Worm (Caenorhabditis elegans): Measurements from ENCODE around the gene srw-69.

The srw-69 gene

ce11 chrV:7387755-7388154 lies 41.0 kb downstream of the srw-69 start, which contains the start of gene C02H6.3:
TSS of gene C02H6.3 (minus strand) at chrV:7387855.
- no peak for TF ChIP-seq unc-86 (tag; optimal IDR thresholded peaks at IDR 0.05)
- TF ChIP-seq egl-27 (tag; optimal IDR thresholded peaks at IDR 0.05) = no peak
- TF ChIP-seq pax-3 (tag; optimal IDR thresholded peaks at IDR 0.05) = no peak
- TF ChIP-seq unc-98 (GFP tag; IDR thresholded peaks at IDR 0.05) = no peak
- TF ChIP-seq nhr-12 (tag; optimal IDR thresholded peaks at IDR 0.05) = no peak
- TF ChIP-seq tlp-1 (tag; optimal IDR thresholded peaks at IDR 0.05) = no peak
- TF ChIP-seq unc-130 (tag; optimal IDR thresholded peaks at IDR 0.05) = no peak
- TF ChIP-seq nhr-77 (tag; optimal IDR thresholded peaks at IDR 0.05) = no peak
- TF ChIP-seq grh-1 (GFP tag; IDR thresholded peaks at IDR 0.05) = no peak
- TF ChIP-seq swsn-7 (tag; optimal IDR thresholded peaks at IDR 0.05) = no peak
- TF ChIP-seq zag-1 (tag; optimal IDR thresholded peaks at IDR 0.05) = no peak
- TF ChIP-seq sptf-1 (tag; optimal IDR thresholded peaks at IDR 0.05) = no peak
- TF ChIP-seq ceh-63 (GFP tag; optimal IDR thresholded peaks at IDR 0.05) = no peak
- TF ChIP-seq ets-5 (GFP tag; IDR thresholded peaks at IDR 0.05) = no peak
- no peak for TF ChIP-seq Y116A8C.19 (tag; optimal IDR thresholded peaks at IDR 0.05; ENCODE audit: borderline replicate concordance)
- no peak for TF ChIP-seq fos-1 (tag; optimal IDR thresholded peaks at IDR 0.05)
- no peak for TF ChIP-seq mef-2 (tag; optimal IDR thresholded peaks at IDR 0.05)
- TF ChIP-seq rnt-1 (tag; optimal IDR thresholded peaks at IDR 0.05) = no peak
- no peak for TF ChIP-seq alr-1 (tag; optimal IDR thresholded peaks at IDR 0.05; ENCODE audit: borderline replicate concordance)
- no peak for TF ChIP-seq lin-14 (GFP tag; optimal IDR thresholded peaks at IDR 0.05)

- TF ChIP-seq elt-3 (tag; optimal IDR thresholded peaks at IDR 0.05) = no peak
- TF ChIP-seq hlh-4 (tag; optimal IDR thresholded peaks at IDR 0.05) = peak; percentile 57
- no peak for TF ChIP-seq rnt-1 (tag; optimal IDR thresholded peaks at IDR 0.05)
- TF ChIP-seq nhr-71 (tag; optimal IDR thresholded peaks at IDR 0.05) = peak; percentile 47
- TF ChIP-seq blmp-1 (tag; optimal IDR thresholded peaks at IDR 0.05) = peak; percentile 35
- no peak for TF ChIP-seq unc-62 (GFP tag; optimal IDR thresholded peaks at IDR 0.05)
- peak; percentile 37 for TF ChIP-seq lin-14 (GFP tag; optimal IDR thresholded peaks at IDR 0.05)
- TF ChIP-seq efl-1 (optimal IDR thresholded peaks at IDR 0.05) = no peak
- TF ChIP-seq efl-1 (GFP tag; optimal IDR thresholded peaks at IDR 0.05 in 1 of 2) = peak in 1 of 2 experiments; percentile 5
- TF ChIP-seq fkh-8 (tag; optimal IDR thresholded peaks at IDR 0.05) = peak; percentile 42
- TF ChIP-seq mep-1 (tag; optimal IDR thresholded peaks at IDR 0.05) = no peak
- no peak for TF ChIP-seq nhr-77 (tag; optimal IDR thresholded peaks at IDR 0.05)
These were observed 42.7 kb downstream of the srw-69 start, which contains the start of gene srp-6 for ce11 chrV:7386052-7386573. TSS of gene srp-6 (minus strand) at chrV:7386102.

- TF ChIP-seq egl-13 (tag; optimal IDR thresholded peaks at IDR 0.05) = no peak
- peak; percentile 22 for TF ChIP-seq blmp-1 (tag; optimal IDR thresholded peaks at IDR 0.05)
- TF ChIP-seq elt-3 (tag; optimal IDR thresholded peaks at IDR 0.05) = no peak
- TF ChIP-seq nhr-85 (tag) = peak; percentile 63
These were observed 47.8 kb downstream of the srw-69 start, which contains the start of gene C03G6.17 for ce11 chrV:7381008-7381407. TSS of gene C03G6.17 (minus strand) at chrV:7381108.

DNA sequence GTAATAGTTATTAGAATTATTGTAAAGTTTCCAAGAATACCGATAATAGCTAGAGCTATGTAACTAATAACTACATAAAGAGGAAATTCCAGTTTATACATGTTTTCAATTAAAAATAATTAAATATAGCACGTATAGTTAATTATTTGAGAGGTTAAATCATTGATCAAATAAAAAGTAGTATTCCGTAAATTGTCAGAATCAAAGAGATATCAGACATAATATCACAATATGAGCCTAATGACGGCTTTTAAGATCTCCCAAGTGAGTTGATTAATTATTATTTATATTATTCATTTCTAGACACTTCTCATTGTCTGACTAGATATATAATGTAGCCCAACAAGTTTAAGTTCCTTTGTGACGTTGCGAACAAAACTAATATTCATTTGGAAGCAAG lies 49.4 kb downstream of the srw-69 start, which contains the start of gene srsx-24:
srsx-24 (minus strand) TSS at position 101 of the 400 bp plus-strand sequence.
- TF ChIP-seq lin-13 (GFP tag; optimal IDR thresholded peaks at IDR 0.05) = no peak
- peak; percentile 40 for TF ChIP-seq ceh-8 (GFP tag; optimal IDR thresholded peaks at IDR 0.05)
- no peak for TF ChIP-seq nhr-90 (tag; optimal IDR thresholded peaks at IDR 0.05; ENCODE audit: poor library complexity)

Data from whole organism, L1 larva.